Worm (Caenorhabditis elegans): ENCODE results near the gene E02H4.6.

DNA sequence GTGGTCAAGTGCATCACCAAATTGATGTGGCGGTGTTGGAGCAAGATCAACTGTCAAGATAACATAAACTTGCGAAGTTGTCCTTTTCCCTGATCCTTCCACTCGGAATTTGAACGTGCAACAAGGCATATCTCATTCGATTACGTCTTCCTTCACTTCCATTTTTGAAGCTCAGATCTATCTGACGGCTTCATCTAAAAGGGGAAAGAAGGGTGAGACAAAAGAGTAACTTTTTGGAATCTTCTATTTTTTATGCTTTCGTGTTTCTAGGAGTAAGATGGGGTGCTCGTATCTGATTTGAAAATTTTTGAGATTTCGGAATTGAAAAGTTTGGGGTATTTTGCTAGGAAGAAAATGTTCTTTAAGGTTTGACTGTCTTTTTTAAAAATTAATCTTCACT, 15.2 kb upstream of the E02H4.6 start:
- TF ChIP-seq madf-5 (GFP tag; IDR thresholded peaks at IDR 0.05) = no peak
- no peak for TF ChIP-seq Y105C5A.15 (GFP tag; IDR thresholded peaks at IDR 0.05)

Measured in whole organism, L4 larva.